Fruit fly (Drosophila melanogaster) whole organism, adult: ENCODE measurements around the gene CG42399.

Experiments
- CG11617 ChIP-seq: fragments of 200-800 bp; sonication (Bioruptor generic); optimal IDR thresholded peaks from 2 replicates; lab custom pipeline; 2017; ENCODE audit warnings: mild to moderate bottlenecking, missing biosample characterization, missing genetic modification reagents, missing genetic modification characterization
- CG12768 ChIP-seq: fragments of 200-800 bp; sonication (Bioruptor generic); optimal IDR thresholded peaks from 2 replicates; lab custom pipeline; 2017; ENCODE audit warnings: missing biosample characterization, missing genetic modification characterization, mild to moderate bottlenecking, moderate library complexity, missing genetic modification reagents
- CG14711 ChIP-seq: fragments of 200-800 bp; sonication (Bioruptor generic); optimal IDR thresholded peaks from 2 replicates; lab custom pipeline; 2018; ENCODE audit warnings: missing biosample characterization, mild to moderate bottlenecking, missing genetic modification characterization, moderate library complexity
- CG1620 ChIP-seq: fragments of 200-800 bp; sonication (Bioruptor generic); optimal IDR thresholded peaks from 2 replicates; lab custom pipeline; 2016; ENCODE audit warnings: missing biosample characterization, missing genetic modification characterization
- CG33017 ChIP-seq: fragments of 200-800 bp; sonication (Bioruptor generic); optimal IDR thresholded peaks from 2 replicates; lab custom pipeline; 2018; ENCODE audit warnings: missing biosample characterization, mild to moderate bottlenecking, missing genetic modification characterization, moderate library complexity
- CG5204 ChIP-seq: fragments of 200-800 bp; sonication (Bioruptor generic); optimal IDR thresholded peaks from 2 replicates; lab custom pipeline; 2016; ENCODE audit warnings: missing biosample characterization, missing genetic modification characterization
- CG7045 ChIP-seq: fragments of 200-800 bp; sonication (Bioruptor generic); optimal IDR thresholded peaks from 2 replicates; lab custom pipeline; 2017; ENCODE audit warnings: missing biosample characterization, mild to moderate bottlenecking, missing genetic modification characterization
- CG7101 ChIP-seq: fragments of 200-800 bp; sonication (Bioruptor generic); optimal IDR thresholded peaks from 2 replicates; lab custom pipeline; 2018; ENCODE audit warnings: missing biosample characterization, mild to moderate bottlenecking, missing genetic modification characterization, moderate library complexity
- Clk ChIP-seq: fragments of 200-800 bp; sonication (Bioruptor generic); optimal IDR thresholded peaks from 2 replicates; lab custom pipeline; 2017; ENCODE audit warnings: missing biosample characterization, missing genetic modification characterization
- Crg-1 ChIP-seq: fragments of 200-800 bp; sonication (Bioruptor generic); optimal IDR thresholded peaks from 2 replicates; lab custom pipeline; 2016; ENCODE audit warnings: missing biosample characterization, missing genetic modification characterization
- Hr96 ChIP-seq: fragments of 200-800 bp; sonication (Bioruptor generic); optimal IDR thresholded peaks from 2 replicates; lab custom pipeline; 2016; ENCODE audit warnings: missing biosample characterization, missing genetic modification characterization
- Mnt ChIP-seq: fragments of 200-800 bp; sonication (Bioruptor generic); optimal IDR thresholded peaks from 2 replicates; lab custom pipeline; 2016; ENCODE audit warnings: missing biosample characterization, mild to moderate bottlenecking, missing genetic modification characterization
- bab1 ChIP-seq: fragments of 200-800 bp; sonication (Bioruptor generic); optimal IDR thresholded peaks from 3 replicates; lab custom pipeline; 2019; ENCODE audit warnings: missing biosample characterization, mild to moderate bottlenecking, missing genetic modification characterization, moderate library complexity
- cic ChIP-seq: fragments of 200-800 bp; sonication (Bioruptor generic); optimal IDR thresholded peaks from 2 replicates; lab custom pipeline; 2017; ENCODE audit warnings: missing biosample characterization, mild to moderate bottlenecking, missing genetic modification characterization, moderate library complexity
- cnc ChIP-seq, 2 experiments: fragments of >200 bp; optimal IDR thresholded peaks; 2 replicates each; lab custom pipeline; 2017
- kay ChIP-seq: fragments of 200-800 bp; sonication (Bioruptor generic); peaks from one replicate; lab custom pipeline; 2016; ENCODE audit warnings: missing biosample characterization, missing genetic modification characterization, borderline replicate concordance
- ovo ChIP-seq: fragments of 200-800 bp; sonication (Bioruptor generic); optimal IDR thresholded peaks from 2 replicates; lab custom pipeline; 2016; ENCODE audit warnings: missing biosample characterization, missing genetic modification characterization
- pad ChIP-seq: fragments of 200-800 bp; sonication (Bioruptor generic); optimal IDR thresholded peaks from 3 replicates; lab custom pipeline; 2017; ENCODE audit warnings: missing biosample characterization, missing genetic modification characterization, mild to moderate bottlenecking, moderate library complexity, missing genetic modification reagents
- tj ChIP-seq: fragments of 200-800 bp; sonication (Bioruptor generic); optimal IDR thresholded peaks from 3 replicates; lab custom pipeline; 2017; ENCODE audit warnings: missing biosample characterization, mild to moderate bottlenecking, missing genetic modification characterization, moderate library complexity
- toe ChIP-seq: fragments of 200-800 bp; sonication (Bioruptor generic); optimal IDR thresholded peaks from 2 replicates; lab custom pipeline; 2016; ENCODE audit warnings: missing biosample characterization, missing genetic modification characterization

CG42399 gene

dm6 chr2L:162208-162607 lies 9.1 kb upstream of the CG42399 start:
- TF ChIP-seq pad (GFP tag; lab: Kevin White, UChicago) (no peak), CG1620 (GFP tag; lab: Kevin White, UChicago) (no peak), bab1 (GFP tag; lab: Kevin White, UChicago) (no peak), kay (GFP tag; lab: Kevin White, UChicago) (no peak), CG33017 (tag; lab: Kevin White, UChicago) (no peak), Clk (GFP tag; lab: Kevin White, UChicago) (no peak), CG7045 (GFP tag; lab: Kevin White, UChicago) (no peak), CG14711 (tag; lab: Kevin White, UChicago) (no peak), cnc (optimal IDR thresholded peaks at IDR 0.05; lab: Kevin White, UChicago) (no peak), toe (GFP tag; lab: Kevin White, UChicago) (no peak)

dm6 chr2L:161453-162175 lies 8.5 kb upstream of the CG42399 start:
- TF ChIP-seq Crg-1 (GFP tag; lab: Kevin White, UChicago) (peak; percentile 67), CG1620 (GFP tag; lab: Kevin White, UChicago) (no peak), CG5204 (peak; percentile 45), CG12768 (peak; percentile 83), ovo (GFP tag; lab: Kevin White, UChicago) (peak; percentile 96), kay (GFP tag; lab: Kevin White, UChicago) (peak; percentile 100), CG7101 (peak; percentile 88), Clk (GFP tag; lab: Kevin White, UChicago) (peak; percentile 97), CG11617 (GFP tag; lab: Kevin White, UChicago) (peak; percentile 80), tj (peak; percentile 86), pad (GFP tag; lab: Kevin White, UChicago) (peak; percentile 75), Hr96 (GFP tag; lab: Kevin White, UChicago) (peak; percentile 88), cnc (optimal IDR thresholded peaks at IDR 0.05; lab: Kevin White, UChicago) (no peak), Mnt (peak; percentile 89), cic (GFP tag; lab: Kevin White, UChicago) (peak; percentile 98), toe (GFP tag; lab: Kevin White, UChicago) (peak; percentile 94), bab1 (GFP tag; lab: Kevin White, UChicago) (peak; percentile 97), CG33017 (tag; lab: Kevin White, UChicago) (peak; percentile 82), CG7045 (GFP tag; lab: Kevin White, UChicago) (peak; percentile 76), CG14711 (tag; lab: Kevin White, UChicago) (peak; percentile 65)

- TF ChIP-seq pad (GFP tag; lab: Kevin White, UChicago) = peak; percentile 88
- peak; percentile 96 for TF ChIP-seq CG7045 (GFP tag; lab: Kevin White, UChicago)
- peak; percentile 76 for TF ChIP-seq CG7101
- peak; percentile 94 for TF ChIP-seq Mnt
- TF ChIP-seq cnc (optimal IDR thresholded peaks at IDR 0.05; lab: Kevin White, UChicago) = no peak
- TF ChIP-seq CG5204 = peak; percentile 95
- peak; percentile 97 for TF ChIP-seq tj
- TF ChIP-seq Hr96 (GFP tag; lab: Kevin White, UChicago) = peak; percentile 88
- peak; percentile 50 for TF ChIP-seq CG1620 (GFP tag; lab: Kevin White, UChicago)
- TF ChIP-seq ovo (GFP tag; lab: Kevin White, UChicago) = peak; percentile 100
- TF ChIP-seq Clk (GFP tag; lab: Kevin White, UChicago) = peak; percentile 99
- TF ChIP-seq CG33017 (tag; lab: Kevin White, UChicago) = peak; percentile 93
- TF ChIP-seq toe (GFP tag; lab: Kevin White, UChicago) = peak; percentile 99
- peak; percentile 97 for TF ChIP-seq CG12768
- TF ChIP-seq kay (GFP tag; lab: Kevin White, UChicago) = peak; percentile 100
- peak; percentile 99 for TF ChIP-seq cic (GFP tag; lab: Kevin White, UChicago)
- TF ChIP-seq Crg-1 (GFP tag; lab: Kevin White, UChicago) = peak; percentile 38
- TF ChIP-seq CG14711 (tag; lab: Kevin White, UChicago) = peak; percentile 52
- peak; percentile 93 for TF ChIP-seq bab1 (GFP tag; lab: Kevin White, UChicago)
- TF ChIP-seq CG11617 (GFP tag; lab: Kevin White, UChicago) = peak; percentile 97
These were observed 7.7 kb upstream of the CG42399 start for dm6 chr2L:160581-161452.

dm6 chr2L:158649-159257 lies 5.7 kb upstream of the CG42399 start, which contains the start of the genes CG33635 and spen:
Gene CG33635, minus strand, starts transcription at chr2L:158664.
Gene spen, plus strand, starts transcription at chr2L:159032.
- TF ChIP-seq kay (GFP tag; lab: Kevin White, UChicago) (no peak), Mnt (peak; percentile 84), CG5204 (no peak), bab1 (GFP tag; lab: Kevin White, UChicago) (peak; percentile 79), CG7045 (GFP tag; lab: Kevin White, UChicago) (peak; percentile 57), CG7101 (peak; percentile 66), Clk (GFP tag; lab: Kevin White, UChicago) (peak; percentile 78), CG1620 (GFP tag; lab: Kevin White, UChicago) (peak; percentile 28), ovo (GFP tag; lab: Kevin White, UChicago) (peak; percentile 45), toe (GFP tag; lab: Kevin White, UChicago) (no peak), tj (peak; percentile 94), cic (GFP tag; lab: Kevin White, UChicago) (peak; percentile 92), pad (GFP tag; lab: Kevin White, UChicago) (peak; percentile 58), CG11617 (GFP tag; lab: Kevin White, UChicago) (peak; percentile 74), Hr96 (GFP tag; lab: Kevin White, UChicago) (peak; percentile 50), CG33017 (tag; lab: Kevin White, UChicago) (peak; percentile 73), cnc (optimal IDR thresholded peaks at IDR 0.05; lab: Kevin White, UChicago) (no peak), CG14711 (tag; lab: Kevin White, UChicago) (peak; percentile 70), CG12768 (peak; percentile 84), Crg-1 (GFP tag; lab: Kevin White, UChicago) (peak; percentile 31)
